Worm (Caenorhabditis elegans) whole organism, L2 larva: Measurements from ENCODE around the gene Y38E10A.34.
A peak's percentile ranks its signal among the peaks of the same experiment; 100 is the strongest.

Experiments used
- aly-2 ChIP-seq: fragments of 150-350 bp; optimal IDR thresholded peaks from 2 replicates; lab custom pipeline; 2014; ENCODE audit warnings: missing biosample characterization, missing genetic modification characterization
- ama-1 ChIP-seq: fragments of 150-350 bp; optimal IDR thresholded peaks from 2 replicates; lab custom pipeline; 2018; ENCODE audit warnings: inconsistent platforms
- blmp-1 ChIP-seq: sonication (generic microtip); optimal IDR thresholded peaks from 2 replicates; lab custom pipeline; 2017; ENCODE audit warnings: missing genetic modification characterization, mild to moderate bottlenecking, missing compliant biosample characterization, antibody characterized with exemption, moderate library complexity; ENCODE audit not compliant: insufficient read depth
- elt-1 ChIP-seq: fragments of 150-350 bp; optimal IDR thresholded peaks from 2 replicates; lab custom pipeline; 2014; ENCODE audit warnings: missing biosample characterization, missing genetic modification characterization
- elt-3 ChIP-seq: sonication (generic microtip); optimal IDR thresholded peaks from 2 replicates; lab custom pipeline; 2017; ENCODE audit warnings: missing biosample characterization, missing genetic modification characterization
- lsy-2 ChIP-seq, 2 experiments: fragments of 150-350 bp in 1 of 2; sonication (generic microtip) in 1 of 2; optimal IDR thresholded peaks; 2 replicates each; lab custom pipeline; 2014 to 2017; ENCODE audit warnings: missing biosample characterization in 2 of 2, missing genetic modification characterization in 2 of 2
- nhr-11 ChIP-seq: fragments of 150-350 bp; optimal IDR thresholded peaks from 2 replicates; lab custom pipeline; 2014; ENCODE audit warnings: missing biosample characterization, missing genetic modification characterization
- nhr-12 ChIP-seq: fragments of 150-350 bp; optimal IDR thresholded peaks from 2 replicates; lab custom pipeline; 2014; ENCODE audit warnings: missing biosample characterization, missing genetic modification characterization
- nhr-25 ChIP-seq: fragments of 150-350 bp; sonication (generic microtip); optimal IDR thresholded peaks from 3 replicates; lab custom pipeline; 2014; ENCODE audit warnings: missing biosample characterization, missing genetic modification characterization

DNA sequence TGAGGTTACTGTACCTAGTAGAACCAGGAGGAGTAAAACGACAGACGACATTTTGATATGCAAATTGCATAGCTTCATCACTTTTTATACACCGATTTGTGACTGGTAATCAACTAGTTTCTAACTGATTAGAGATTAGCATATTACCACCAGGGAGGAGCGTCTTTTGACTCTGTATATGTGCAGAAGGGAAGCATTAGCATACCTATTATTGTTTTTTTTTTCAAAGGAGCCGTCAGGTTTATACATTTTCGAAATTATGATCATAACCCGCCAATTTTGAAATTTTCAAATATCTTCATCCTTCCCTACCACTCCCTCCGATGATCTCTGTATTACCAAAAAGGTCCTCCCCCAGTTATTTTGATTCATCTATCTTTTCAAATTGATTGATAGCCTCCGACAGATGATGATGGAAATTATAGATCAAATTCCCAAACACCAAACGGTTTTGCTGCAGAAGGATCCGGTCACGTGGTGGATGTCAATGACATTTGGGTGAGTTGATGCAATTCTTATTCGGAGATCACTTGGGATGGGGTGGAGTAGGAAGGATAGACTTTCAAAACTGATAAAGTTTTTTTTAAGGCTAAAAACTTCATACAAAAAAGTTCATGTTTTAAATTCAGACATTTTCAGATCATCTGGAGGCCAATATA, 9.0 kb upstream of the Y38E10A.34 start, which contains the start of gene nspe-8:
- TF ChIP-seq aly-2 (tag; lab: Kevin White, UChicago) = no peak
- TF ChIP-seq elt-1 (tag; lab: Kevin White, UChicago) = no peak
- TF ChIP-seq blmp-1 = no peak
- peak; percentile 68 for TF ChIP-seq nhr-25 (tag; lab: Kevin White, UChicago)
- TF ChIP-seq elt-3 (tag; lab: Kevin White, UChicago) = no peak
- no peak for TF ChIP-seq lsy-2 (tag; optimal IDR thresholded peaks at IDR 0.05; lab: Kevin White, UChicago)
- no peak for TF ChIP-seq nhr-12 (tag; lab: Kevin White, UChicago)
- TF ChIP-seq ama-1 (lab: Kevin White, UChicago) = no peak
- no peak for TF ChIP-seq nhr-11
